Worm (Caenorhabditis elegans): Measurements from ENCODE around the gene Y58A7A.3.

Y58A7A.3 gene

ce11 chrV:5049333-5049942, 31.3 kb downstream of the Y58A7A.3 start, which contains the start of the genes pqn-51 and K11D12.14:
Gene pqn-51, plus strand, starts transcription at chrV:5049607.
Gene K11D12.14, plus strand, starts transcription at chrV:5049636.
- TF ChIP-seq snpc-4 (tag; optimal IDR thresholded peaks at IDR 0.05): peak; percentile 81
- TF ChIP-seq fos-1 (tag; optimal IDR thresholded peaks at IDR 0.05): peak; percentile 92
- peak; percentile 40 for TF ChIP-seq ceh-82 (tag; optimal IDR thresholded peaks at IDR 0.05)
- peak; percentile 68 for TF ChIP-seq zag-1 (tag; optimal IDR thresholded peaks at IDR 0.05)
- TF ChIP-seq F13H6.1 (tag; optimal IDR thresholded peaks at IDR 0.05): peak; percentile 98
- no peak for TF ChIP-seq elt-1 (tag; optimal IDR thresholded peaks at IDR 0.05)
- TF ChIP-seq nhr-25 (tag; optimal IDR thresholded peaks at IDR 0.05): peak; percentile 90
- TF ChIP-seq elt-3 (tag; optimal IDR thresholded peaks at IDR 0.05): no peak
- TF ChIP-seq ceh-16 (tag; optimal IDR thresholded peaks at IDR 0.05): peak; percentile 48
- peak; percentile 92 for TF ChIP-seq lin-11 (tag; optimal IDR thresholded peaks at IDR 0.05)
- TF ChIP-seq C34F6.9 (tag; optimal IDR thresholded peaks at IDR 0.05): peak; percentile 96
- TF ChIP-seq blmp-1 (tag; optimal IDR thresholded peaks at IDR 0.05; ENCODE audit: insufficient read depth): peak; percentile 79
- TF ChIP-seq aly-2 (tag; optimal IDR thresholded peaks at IDR 0.05): no peak
- peak; percentile 95 for TF ChIP-seq sma-3 (GFP tag; optimal IDR thresholded peaks at IDR 0.05)
- no peak for TF ChIP-seq alr-1 (tag; optimal IDR thresholded peaks at IDR 0.05)
- TF ChIP-seq dmd-4 (tag; optimal IDR thresholded peaks at IDR 0.05): no peak
- TF ChIP-seq nhr-12 (tag; optimal IDR thresholded peaks at IDR 0.05): no peak
- TF ChIP-seq ztf-4 (tag; optimal IDR thresholded peaks at IDR 0.05): peak; percentile 89
- peak; percentile 64 for TF ChIP-seq mab-5 (tag; optimal IDR thresholded peaks at IDR 0.05)
- peak; percentile 88 for TF ChIP-seq nhr-6 (tag; optimal IDR thresholded peaks at IDR 0.05)
- TF ChIP-seq gmeb-1 (tag; optimal IDR thresholded peaks at IDR 0.05): peak; percentile 92
- TF ChIP-seq lin-39 (tag; optimal IDR thresholded peaks at IDR 0.05): no peak
- peak; percentile 61 for TF ChIP-seq nhr-237 (tag; optimal IDR thresholded peaks at IDR 0.05)
- TF ChIP-seq mbf-1 (tag; optimal IDR thresholded peaks at IDR 0.05): no peak
- TF ChIP-seq nhr-77 (tag; optimal IDR thresholded peaks at IDR 0.05): no peak
- TF ChIP-seq Y55F3AM.14 (GFP tag; optimal IDR thresholded peaks at IDR 0.05): peak; percentile 98
- peak; percentile 79 to 93 for TF ChIP-seq lsy-2 (tag; optimal IDR thresholded peaks at IDR 0.05)
- TF ChIP-seq unc-55 (GFP tag; optimal IDR thresholded peaks at IDR 0.05): peak; percentile 91
- no peak for TF ChIP-seq ztf-11 (tag; optimal IDR thresholded peaks at IDR 0.05)
- peak; percentile 86 for TF ChIP-seq egl-27 (tag; optimal IDR thresholded peaks at IDR 0.05)
- peak; percentile 15 for TF ChIP-seq nhr-10 (tag; optimal IDR thresholded peaks at IDR 0.05)
- no peak for TF ChIP-seq ztf-1 (GFP tag; conservative IDR thresholded peaks at IDR 0.05)
- TF ChIP-seq sem-4 (tag; optimal IDR thresholded peaks at IDR 0.05): peak; percentile 90
- peak; percentile 35 for TF ChIP-seq unc-62 (GFP tag; optimal IDR thresholded peaks at IDR 0.05)
- peak; percentile 87 for TF ChIP-seq lin-13 (GFP tag; optimal IDR thresholded peaks at IDR 0.05)
- TF ChIP-seq R02D3.7 (tag; optimal IDR thresholded peaks at IDR 0.05): peak; percentile 1
- no peak for TF ChIP-seq unc-39 (tag; optimal IDR thresholded peaks at IDR 0.05)
- TF ChIP-seq nhr-11 (tag; optimal IDR thresholded peaks at IDR 0.05): no peak
- peak; percentile 95 for TF ChIP-seq crh-2 (tag; optimal IDR thresholded peaks at IDR 0.05)
- no peak for TF ChIP-seq peb-1 (tag; optimal IDR thresholded peaks at IDR 0.05)
- TF ChIP-seq ama-1 (optimal IDR thresholded peaks at IDR 0.05): peak; percentile 98
- no peak for TF ChIP-seq nhr-23 (tag; optimal IDR thresholded peaks at IDR 0.05)
- TF ChIP-seq mdl-1 (tag; optimal IDR thresholded peaks at IDR 0.05): peak in 1 of 2 experiments; percentile 59
- peak; percentile 97 for TF ChIP-seq nhr-129 (tag; optimal IDR thresholded peaks at IDR 0.05)
- peak; percentile 95 for TF ChIP-seq ZK546.5 (tag; optimal IDR thresholded peaks at IDR 0.05)
- TF ChIP-seq skn-1 (tag; optimal IDR thresholded peaks at IDR 0.05): no peak
- TF ChIP-seq nhr-21 (tag; optimal IDR thresholded peaks at IDR 0.05): peak; percentile 94
- peak; percentile 90 for TF ChIP-seq sma-9 (GFP tag; optimal IDR thresholded peaks at IDR 0.05)
- TF ChIP-seq sma-9 (tag; optimal IDR thresholded peaks at IDR 0.05): peak; percentile 47

Measured in whole organism, L2 larva.